Worm (Caenorhabditis elegans) whole organism, late embryonic: Measurements from ENCODE around the gene mab-21.

Source experiments
- C08G9.2 ChIP-seq: sonication (generic microtip); optimal IDR thresholded peaks from 2 replicates; lab custom pipeline; 2016; ENCODE audit warnings: mild to moderate bottlenecking, missing genetic modification characterization, moderate library complexity, missing compliant biosample characterization
- ama-1 ChIP-seq: fragments of 150-350 bp; optimal IDR thresholded peaks from 2 replicates; lab custom pipeline; 2014
- ceh-48 ChIP-seq: sonication (generic microtip); optimal IDR thresholded peaks from 2 replicates; lab custom pipeline; 2016; ENCODE audit warnings: missing genetic modification characterization, inconsistent platforms, missing compliant biosample characterization
- nfya-1 ChIP-seq: sonication (generic microtip); optimal IDR thresholded peaks from 2 replicates; lab custom pipeline; 2017; ENCODE audit warnings: missing genetic modification characterization, mild to moderate bottlenecking, missing compliant biosample characterization, antibody characterized with exemption, moderate library complexity
- pax-1 ChIP-seq: fragments of 150-350 bp; optimal IDR thresholded peaks from 2 replicates; lab custom pipeline; 2014; ENCODE audit warnings: missing biosample characterization, missing genetic modification characterization
- unc-3 ChIP-seq, 2 experiments: fragments of 200-800 bp in 1 of 2; sonication (Bioruptor generic) in 1 of 2; sonication (generic microtip) in 1 of 2; conservative IDR thresholded peaks in 1 of 2; optimal IDR thresholded peaks in 1 of 2; 2 replicates each; pipeline versions ENCODE4 v1.3.6 to Lab custom; 2016 to 2022; ENCODE audit warnings: missing compliant biosample characterization in 2 of 2, missing genetic modification characterization in 2 of 2, missing genetic modification reagents in 1 of 2

DNA sequence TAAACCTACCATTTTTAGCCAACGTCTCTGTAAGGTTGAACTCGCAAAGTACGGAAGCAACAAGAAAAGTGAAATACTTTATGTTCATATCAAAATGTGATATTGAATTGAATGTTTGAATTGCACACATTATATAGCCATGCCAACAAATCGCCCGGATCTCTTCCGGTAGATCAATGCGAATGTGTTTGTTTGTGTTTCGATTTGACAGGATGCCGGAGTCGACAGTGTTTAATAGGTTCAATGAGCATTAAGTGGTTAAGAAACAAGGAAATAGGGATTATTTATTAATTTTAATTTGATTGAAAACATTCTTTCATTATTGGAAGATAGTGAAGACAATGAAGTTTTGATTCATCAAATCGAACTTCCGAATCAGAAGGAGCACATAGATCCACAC, 45.7 kb downstream of the mab-21 start, which contains the start of gene pqn-29:
- TF ChIP-seq ceh-48 (tag; lab: Kevin White, UChicago), result no peak
- no peak for TF ChIP-seq ama-1 (lab: Kevin White, UChicago)
- TF ChIP-seq nfya-1 (tag; lab: Kevin White, UChicago), result no peak
- TF ChIP-seq unc-3 (GFP tag; conservative IDR thresholded peaks at IDR 0.05; lab: Robert Waterston, UW), result no peak
- TF ChIP-seq unc-3 (tag; optimal IDR thresholded peaks at IDR 0.05; lab: Kevin White, UChicago), result no peak
- no peak for TF ChIP-seq pax-1
- TF ChIP-seq C08G9.2 (tag; lab: Kevin White, UChicago), result no peak
